Fruit fly (Drosophila melanogaster) Kc167 (cell line): ENCODE measurements around the gene obst-E.

Experiments used
- Myc ChIP-seq: fragments of >200 bp; optimal IDR thresholded peaks from 2 replicates; lab custom pipeline; 2017; ENCODE audit warnings: missing external identifiers
- Sin3A ChIP-seq: fragments of >200 bp; optimal IDR thresholded peaks from 2 replicates; lab custom pipeline; 2018; ENCODE audit warnings: missing external identifiers
- h ChIP-seq: fragments of >200 bp; optimal IDR thresholded peaks from 3 replicates; lab custom pipeline; 2018; ENCODE audit warnings: missing external identifiers
- insv ChIP-seq: fragments of >200 bp; optimal IDR thresholded peaks from 3 replicates; lab custom pipeline; 2018; ENCODE audit warnings: missing external identifiers
- psq ChIP-seq: fragments of >200 bp; optimal IDR thresholded peaks from 2 replicates; lab custom pipeline; 2017; ENCODE audit warnings: missing external identifiers
- ttk ChIP-seq: sonication (Bioruptor generic); optimal IDR thresholded peaks from 2 replicates; lab custom pipeline; 2017; ENCODE audit warnings: missing external identifiers

Gene obst-E

dm6 chr2L:5766042-5766441 is at the start of gene obst-E:
TSS of gene obst-E (minus strand) at chr2L:5766142.
- TF ChIP-seq insv (lab: Kevin White, UChicago), result no peak
- no peak for TF ChIP-seq ttk (lab: Kevin White, UChicago)
- TF ChIP-seq psq (lab: Kevin White, UChicago), result no peak
- TF ChIP-seq h (lab: Kevin White, UChicago), result no peak

dm6 chr2L:5811274-5811673 is 45.3 kb upstream of the obst-E start, which contains the start of gene CG43307:
TSS of gene CG43307 (plus strand) at chr2L:5811574.
- TF ChIP-seq h (lab: Kevin White, UChicago) (no peak), psq (lab: Kevin White, UChicago) (no peak), insv (lab: Kevin White, UChicago) (no peak), ttk (lab: Kevin White, UChicago) (no peak), Sin3A (lab: Kevin White, UChicago) (no peak), Myc (lab: Kevin White, UChicago) (no peak)

- TF ChIP-seq Myc (lab: Kevin White, UChicago), result no peak
- no peak for TF ChIP-seq psq (lab: Kevin White, UChicago)
- no peak for TF ChIP-seq insv (lab: Kevin White, UChicago)
Observed at dm6 chr2L:5805091-5805817, 39.3 kb upstream of the obst-E start, which contains the start of gene CG11034. TSS of gene CG11034 (plus strand) at chr2L:5805395.

- TF ChIP-seq Sin3A (lab: Kevin White, UChicago) (no peak), h (lab: Kevin White, UChicago) (no peak), ttk (lab: Kevin White, UChicago) (no peak), Myc (lab: Kevin White, UChicago) (no peak), insv (lab: Kevin White, UChicago) (no peak), psq (lab: Kevin White, UChicago) (no peak)
Observed at dm6 chr2L:5804077-5804476, 38.1 kb upstream of the obst-E start.

- no peak for TF ChIP-seq insv (lab: Kevin White, UChicago)
- no peak for TF ChIP-seq Myc (lab: Kevin White, UChicago)
- TF ChIP-seq h (lab: Kevin White, UChicago), result no peak
- no peak for TF ChIP-seq ttk (lab: Kevin White, UChicago)
- no peak for TF ChIP-seq psq (lab: Kevin White, UChicago)
- no peak for TF ChIP-seq Sin3A (lab: Kevin White, UChicago)
Observed at dm6 chr2L:5801926-5802325, 36.0 kb upstream of the obst-E start, which contains the start of the genes CG14005 and CG7239. TSS of gene CG14005 (minus strand) at chr2L:5801975. TSS of gene CG7239 (plus strand) at chr2L:5802220.

dm6 chr2L:5800388-5800748 is 34.4 kb upstream of the obst-E start:
- TF ChIP-seq psq (lab: Kevin White, UChicago) (no peak), h (lab: Kevin White, UChicago) (no peak), insv (lab: Kevin White, UChicago) (no peak), Myc (lab: Kevin White, UChicago) (no peak), Sin3A (lab: Kevin White, UChicago) (no peak), ttk (lab: Kevin White, UChicago) (no peak)

- TF ChIP-seq insv (lab: Kevin White, UChicago) (no peak), h (lab: Kevin White, UChicago) (no peak), Myc (lab: Kevin White, UChicago) (no peak), ttk (lab: Kevin White, UChicago) (no peak), Sin3A (lab: Kevin White, UChicago) (no peak)
Observed at dm6 chr2L:5799435-5800387, 33.8 kb upstream of the obst-E start, which contains the start of gene CG9171. TSS of gene CG9171 (minus strand) at chr2L:5800253.

dm6 chr2L:5798629-5799028 is 32.7 kb upstream of the obst-E start:
- TF ChIP-seq Sin3A (lab: Kevin White, UChicago) (no peak), psq (lab: Kevin White, UChicago) (no peak), Myc (lab: Kevin White, UChicago) (no peak), insv (lab: Kevin White, UChicago) (no peak)

dm6 chr2L:5797977-5798376 is 32.0 kb upstream of the obst-E start:
- TF ChIP-seq ttk (lab: Kevin White, UChicago) (no peak), Myc (lab: Kevin White, UChicago) (no peak), Sin3A (lab: Kevin White, UChicago) (no peak), psq (lab: Kevin White, UChicago) (no peak), h (lab: Kevin White, UChicago) (no peak), insv (lab: Kevin White, UChicago) (no peak)

dm6 chr2L:5795192-5795591 is 29.2 kb upstream of the obst-E start:
- TF ChIP-seq Myc (lab: Kevin White, UChicago), result no peak
- no peak for TF ChIP-seq Sin3A (lab: Kevin White, UChicago)
- no peak for TF ChIP-seq h (lab: Kevin White, UChicago)
- no peak for TF ChIP-seq ttk (lab: Kevin White, UChicago)
- TF ChIP-seq psq (lab: Kevin White, UChicago), result no peak
- no peak for TF ChIP-seq insv (lab: Kevin White, UChicago)

dm6 chr2L:5793098-5793497 is 27.2 kb upstream of the obst-E start:
- TF ChIP-seq Sin3A (lab: Kevin White, UChicago) (no peak), h (lab: Kevin White, UChicago) (no peak), insv (lab: Kevin White, UChicago) (no peak), psq (lab: Kevin White, UChicago) (no peak), ttk (lab: Kevin White, UChicago) (no peak), Myc (lab: Kevin White, UChicago) (no peak)
